Fruit fly (Drosophila melanogaster) whole organism, adult: ENCODE data around the gene Dph5.

Experiments
- CG11617 ChIP-seq: fragments of 200-800 bp; sonication (Bioruptor generic); optimal IDR thresholded peaks from 2 replicates; lab custom pipeline; 2017; ENCODE audit warnings: mild to moderate bottlenecking, missing biosample characterization, missing genetic modification reagents, missing genetic modification characterization
- CG12768 ChIP-seq: fragments of 200-800 bp; sonication (Bioruptor generic); optimal IDR thresholded peaks from 2 replicates; lab custom pipeline; 2017; ENCODE audit warnings: missing biosample characterization, missing genetic modification characterization, mild to moderate bottlenecking, moderate library complexity, missing genetic modification reagents
- CG14711 ChIP-seq: fragments of 200-800 bp; sonication (Bioruptor generic); optimal IDR thresholded peaks from 2 replicates; lab custom pipeline; 2018; ENCODE audit warnings: missing biosample characterization, mild to moderate bottlenecking, missing genetic modification characterization, moderate library complexity
- CG1620 ChIP-seq: fragments of 200-800 bp; sonication (Bioruptor generic); optimal IDR thresholded peaks from 2 replicates; lab custom pipeline; 2016; ENCODE audit warnings: missing biosample characterization, missing genetic modification characterization
- CG33017 ChIP-seq: fragments of 200-800 bp; sonication (Bioruptor generic); optimal IDR thresholded peaks from 2 replicates; lab custom pipeline; 2018; ENCODE audit warnings: missing biosample characterization, mild to moderate bottlenecking, missing genetic modification characterization, moderate library complexity
- CG5204 ChIP-seq: fragments of 200-800 bp; sonication (Bioruptor generic); optimal IDR thresholded peaks from 2 replicates; lab custom pipeline; 2016; ENCODE audit warnings: missing biosample characterization, missing genetic modification characterization
- CG7045 ChIP-seq: fragments of 200-800 bp; sonication (Bioruptor generic); optimal IDR thresholded peaks from 2 replicates; lab custom pipeline; 2017; ENCODE audit warnings: missing biosample characterization, mild to moderate bottlenecking, missing genetic modification characterization
- CG7101 ChIP-seq: fragments of 200-800 bp; sonication (Bioruptor generic); optimal IDR thresholded peaks from 2 replicates; lab custom pipeline; 2018; ENCODE audit warnings: missing biosample characterization, mild to moderate bottlenecking, missing genetic modification characterization, moderate library complexity
- Clk ChIP-seq: fragments of 200-800 bp; sonication (Bioruptor generic); optimal IDR thresholded peaks from 2 replicates; lab custom pipeline; 2017; ENCODE audit warnings: missing biosample characterization, missing genetic modification characterization
- Crg-1 ChIP-seq: fragments of 200-800 bp; sonication (Bioruptor generic); optimal IDR thresholded peaks from 2 replicates; lab custom pipeline; 2016; ENCODE audit warnings: missing biosample characterization, missing genetic modification characterization
- Hr96 ChIP-seq: fragments of 200-800 bp; sonication (Bioruptor generic); optimal IDR thresholded peaks from 2 replicates; lab custom pipeline; 2016; ENCODE audit warnings: missing biosample characterization, missing genetic modification characterization
- Mnt ChIP-seq: fragments of 200-800 bp; sonication (Bioruptor generic); optimal IDR thresholded peaks from 2 replicates; lab custom pipeline; 2016; ENCODE audit warnings: missing biosample characterization, mild to moderate bottlenecking, missing genetic modification characterization
- bab1 ChIP-seq: fragments of 200-800 bp; sonication (Bioruptor generic); optimal IDR thresholded peaks from 3 replicates; lab custom pipeline; 2019; ENCODE audit warnings: missing biosample characterization, mild to moderate bottlenecking, missing genetic modification characterization, moderate library complexity
- cic ChIP-seq: fragments of 200-800 bp; sonication (Bioruptor generic); optimal IDR thresholded peaks from 2 replicates; lab custom pipeline; 2017; ENCODE audit warnings: missing biosample characterization, mild to moderate bottlenecking, missing genetic modification characterization, moderate library complexity
- cnc ChIP-seq, 2 experiments: fragments of >200 bp; optimal IDR thresholded peaks; 2 replicates each; lab custom pipeline; 2017
- kay ChIP-seq: fragments of 200-800 bp; sonication (Bioruptor generic); peaks from one replicate; lab custom pipeline; 2016; ENCODE audit warnings: missing biosample characterization, missing genetic modification characterization, borderline replicate concordance
- ovo ChIP-seq: fragments of 200-800 bp; sonication (Bioruptor generic); optimal IDR thresholded peaks from 2 replicates; lab custom pipeline; 2016; ENCODE audit warnings: missing biosample characterization, missing genetic modification characterization
- pad ChIP-seq: fragments of 200-800 bp; sonication (Bioruptor generic); optimal IDR thresholded peaks from 3 replicates; lab custom pipeline; 2017; ENCODE audit warnings: missing biosample characterization, missing genetic modification characterization, mild to moderate bottlenecking, moderate library complexity, missing genetic modification reagents
- tj ChIP-seq: fragments of 200-800 bp; sonication (Bioruptor generic); optimal IDR thresholded peaks from 3 replicates; lab custom pipeline; 2017; ENCODE audit warnings: missing biosample characterization, mild to moderate bottlenecking, missing genetic modification characterization, moderate library complexity
- toe ChIP-seq: fragments of 200-800 bp; sonication (Bioruptor generic); optimal IDR thresholded peaks from 2 replicates; lab custom pipeline; 2016; ENCODE audit warnings: missing biosample characterization, missing genetic modification characterization

Dph5 gene

dm6 chr3R:22546017-22546416 lies 37.0 kb downstream of the Dph5 start:
- TF ChIP-seq cnc (optimal IDR thresholded peaks at IDR 0.05; lab: Kevin White, UChicago) (no peak), CG7045 (GFP tag; lab: Kevin White, UChicago) (no peak), cic (GFP tag; lab: Kevin White, UChicago) (peak; percentile 28)

- no peak for TF ChIP-seq CG1620 (GFP tag; lab: Kevin White, UChicago)
- no peak for TF ChIP-seq CG14711 (tag; lab: Kevin White, UChicago)
- TF ChIP-seq CG7101 (tag; lab: Kevin White, UChicago), result no peak
- no peak for TF ChIP-seq CG7045 (GFP tag; lab: Kevin White, UChicago)
- TF ChIP-seq bab1 (GFP tag; lab: Kevin White, UChicago), result peak; percentile 53
- TF ChIP-seq tj (GFP tag; lab: Kevin White, UChicago), result peak; percentile 92
- no peak for TF ChIP-seq CG5204 (GFP tag; lab: Kevin White, UChicago)
- no peak for TF ChIP-seq CG33017 (tag; lab: Kevin White, UChicago)
- no peak for TF ChIP-seq toe (GFP tag; lab: Kevin White, UChicago)
- TF ChIP-seq kay (GFP tag; lab: Kevin White, UChicago), result no peak
- no peak for TF ChIP-seq CG11617 (GFP tag; lab: Kevin White, UChicago)
- peak; percentile 35 for TF ChIP-seq Mnt (GFP tag; lab: Kevin White, UChicago)
- TF ChIP-seq Clk (GFP tag; lab: Kevin White, UChicago), result no peak
- no peak for TF ChIP-seq CG12768 (GFP tag; lab: Kevin White, UChicago)
Observed at dm6 chr3R:22542773-22543411, 40.1 kb downstream of the Dph5 start.

dm6 chr3R:22540686-22541085 lies 42.3 kb downstream of the Dph5 start:
- TF ChIP-seq kay (GFP tag; lab: Kevin White, UChicago), result no peak
- TF ChIP-seq pad (GFP tag; lab: Kevin White, UChicago), result no peak
- no peak for TF ChIP-seq Crg-1
- TF ChIP-seq toe (GFP tag; lab: Kevin White, UChicago), result no peak
- TF ChIP-seq Mnt (GFP tag; lab: Kevin White, UChicago), result no peak
- TF ChIP-seq CG12768 (GFP tag; lab: Kevin White, UChicago), result no peak
- TF ChIP-seq Hr96, result no peak
- TF ChIP-seq Clk (GFP tag; lab: Kevin White, UChicago), result no peak
- TF ChIP-seq CG1620 (GFP tag; lab: Kevin White, UChicago), result no peak
- TF ChIP-seq cic (GFP tag; lab: Kevin White, UChicago), result no peak

dm6 chr3R:22539762-22540161 lies 43.3 kb downstream of the Dph5 start, which contains the start of gene CG5326:
TSS of gene CG5326 (minus strand) at chr3R:22539919.
- TF ChIP-seq Hr96, result no peak
- peak; percentile 76 for TF ChIP-seq tj (GFP tag; lab: Kevin White, UChicago)
- TF ChIP-seq cnc (optimal IDR thresholded peaks at IDR 0.05; lab: Kevin White, UChicago), result no peak
- no peak for TF ChIP-seq bab1 (GFP tag; lab: Kevin White, UChicago)
- TF ChIP-seq ovo (GFP tag; lab: Kevin White, UChicago), result no peak

- no peak for TF ChIP-seq CG11617 (GFP tag; lab: Kevin White, UChicago)
Observed at dm6 chr3R:22538877-22539276, 44.1 kb downstream of the Dph5 start.

- TF ChIP-seq CG1620 (GFP tag; lab: Kevin White, UChicago) (no peak), ovo (GFP tag; lab: Kevin White, UChicago) (no peak), Clk (GFP tag; lab: Kevin White, UChicago) (no peak), kay (GFP tag; lab: Kevin White, UChicago) (no peak), cnc (optimal IDR thresholded peaks at IDR 0.05; lab: Kevin White, UChicago) (no peak), Crg-1 (no peak)
Observed at dm6 chr3R:22536504-22537423, 46.3 kb downstream of the Dph5 start.

- TF ChIP-seq Crg-1 (no peak), Hr96 (no peak), CG12768 (GFP tag; lab: Kevin White, UChicago) (no peak), CG33017 (tag; lab: Kevin White, UChicago) (no peak), CG5204 (GFP tag; lab: Kevin White, UChicago) (no peak), Clk (GFP tag; lab: Kevin White, UChicago) (no peak), pad (GFP tag; lab: Kevin White, UChicago) (no peak), bab1 (GFP tag; lab: Kevin White, UChicago) (no peak), CG11617 (GFP tag; lab: Kevin White, UChicago) (no peak), CG7045 (GFP tag; lab: Kevin White, UChicago) (no peak), cic (GFP tag; lab: Kevin White, UChicago) (no peak), ovo (GFP tag; lab: Kevin White, UChicago) (no peak), toe (GFP tag; lab: Kevin White, UChicago) (no peak), CG14711 (tag; lab: Kevin White, UChicago) (no peak), tj (GFP tag; lab: Kevin White, UChicago) (no peak), CG1620 (GFP tag; lab: Kevin White, UChicago) (no peak)
Observed at dm6 chr3R:22535945-22536344, 47.1 kb downstream of the Dph5 start.
